Fruit fly (Drosophila melanogaster) whole organism, prepupa: ENCODE data around the gene Reps.

Experiments used
- CG11294 ChIP-seq: fragments of 200-800 bp; sonication (Bioruptor generic); IDR thresholded peaks from 2 replicates; pipeline ENCODE4 v1.3.6; 2022; ENCODE audit warnings: missing biosample characterization, missing genetic modification characterization
- CG11762 ChIP-seq: fragments of 200-800 bp; sonication (Bioruptor generic); optimal IDR thresholded peaks from 3 replicates; lab custom pipeline; 2016; ENCODE audit warnings: missing biosample characterization, missing genetic modification characterization; ENCODE audit not compliant: insufficient read depth
- CG15336 ChIP-seq: fragments of 200-800 bp; sonication (Bioruptor generic); IDR thresholded peaks from 2 replicates; pipeline ENCODE4 v1.3.6; 2022; ENCODE audit warnings: missing biosample characterization, missing genetic modification characterization
- CG1621 ChIP-seq: fragments of 200-800 bp; sonication (Bioruptor generic); optimal IDR thresholded peaks from 3 replicates; lab custom pipeline; 2018; ENCODE audit warnings: missing biosample characterization, mild to moderate bottlenecking, missing genetic modification characterization
- CG3032 ChIP-seq: fragments of 200-800 bp; optimal IDR thresholded peaks from 2 replicates; lab custom pipeline; 2019; ENCODE audit warnings: missing biosample characterization, mild to moderate bottlenecking, missing genetic modification characterization, moderate library complexity
- CG34406 ChIP-seq: fragments of 200-800 bp; sonication (Bioruptor generic); optimal IDR thresholded peaks from 3 replicates; lab custom pipeline; 2016; ENCODE audit warnings: missing biosample characterization, missing genetic modification characterization
- CG3919 ChIP-seq: fragments of 200-800 bp; sonication (Bioruptor generic); optimal IDR thresholded peaks from 3 replicates; lab custom pipeline; 2016; ENCODE audit warnings: missing biosample characterization, missing genetic modification characterization
- CG6163 ChIP-seq: fragments of 200-800 bp; sonication (Bioruptor generic); IDR thresholded peaks from 3 replicates; pipeline ENCODE4 v1.3.6; 2022; ENCODE audit warnings: missing biosample characterization, missing genetic modification characterization
- CG6276 ChIP-seq: fragments of 200-800 bp; sonication (Bioruptor generic); optimal IDR thresholded peaks from 2 replicates; lab custom pipeline; 2017; ENCODE audit warnings: missing biosample characterization, mild to moderate bottlenecking, missing genetic modification characterization
- CG6808 ChIP-seq: fragments of 200-800 bp; sonication (Bioruptor generic); optimal IDR thresholded peaks from 3 replicates; lab custom pipeline; 2017; ENCODE audit warnings: missing biosample characterization, missing genetic modification characterization, mild to moderate bottlenecking, moderate library complexity, missing genetic modification reagents
- CG6854 ChIP-seq: fragments of 200-800 bp; sonication (Bioruptor generic); optimal IDR thresholded peaks from 2 replicates; lab custom pipeline; 2017; ENCODE audit warnings: missing biosample characterization, mild to moderate bottlenecking, missing genetic modification characterization
- CG8119 ChIP-seq: fragments of 200-800 bp; sonication (Bioruptor generic); IDR thresholded peaks from 3 replicates; pipeline ENCODE4 v1.3.6; 2022; ENCODE audit warnings: missing biosample characterization, missing genetic modification characterization
- CG8319 ChIP-seq: fragments of 200-800 bp; sonication (Bioruptor generic); optimal IDR thresholded peaks from 3 replicates; lab custom pipeline; 2016; ENCODE audit warnings: missing biosample characterization, missing genetic modification characterization
- CG9139 ChIP-seq: fragments of 200-800 bp; sonication (Bioruptor generic); optimal IDR thresholded peaks from 3 replicates; lab custom pipeline; 2017; ENCODE audit warnings: missing biosample characterization, mild to moderate bottlenecking, missing genetic modification characterization
- Eip75B ChIP-seq: fragments of 200-800 bp; sonication (Bioruptor generic); optimal IDR thresholded peaks from 3 replicates; lab custom pipeline; 2016; ENCODE audit warnings: missing biosample characterization, missing genetic modification characterization
- Eip78C ChIP-seq: fragments of 200-800 bp; sonication (Bioruptor generic); peaks from one replicate; lab custom pipeline; 2016; ENCODE audit warnings: missing biosample characterization, missing genetic modification characterization
- Ets96B ChIP-seq: fragments of 200-800 bp; optimal IDR thresholded peaks from 2 replicates; lab custom pipeline; 2019; ENCODE audit warnings: missing biosample characterization, mild to moderate bottlenecking, missing genetic modification characterization, moderate library complexity
- Gug ChIP-seq: fragments of 200-800 bp; sonication (Bioruptor generic); IDR thresholded peaks from 2 replicates; pipeline ENCODE4 v1.3.6; 2022; ENCODE audit warnings: missing biosample characterization, missing genetic modification characterization
- Hr38 ChIP-seq: sonication (Bioruptor generic); optimal IDR thresholded peaks from 2 replicates; lab custom pipeline; 2016; ENCODE audit warnings: missing biosample characterization, missing genetic modification characterization
- Hr4 ChIP-seq: fragments of 200-800 bp; sonication (Bioruptor generic); optimal IDR thresholded peaks from 3 replicates; lab custom pipeline; 2016; ENCODE audit warnings: missing biosample characterization, missing genetic modification characterization
- Sox102F ChIP-seq: fragments of 200-800 bp; sonication (Bioruptor generic); optimal IDR thresholded peaks from 2 replicates; lab custom pipeline; 2016; ENCODE audit warnings: missing biosample characterization, mild to moderate bottlenecking, missing genetic modification characterization
- achi ChIP-seq: fragments of 200-800 bp; sonication (Bioruptor generic); optimal IDR thresholded peaks from 3 replicates; lab custom pipeline; 2016; ENCODE audit warnings: missing biosample characterization, missing genetic modification characterization
- dac ChIP-seq: fragments of 200-800 bp; sonication (Bioruptor generic); optimal IDR thresholded peaks from 2 replicates; lab custom pipeline; 2017; ENCODE audit warnings: missing biosample characterization, mild to moderate bottlenecking, missing genetic modification characterization
- dsx ChIP-seq: fragments of 200-800 bp; optimal IDR thresholded peaks from 3 replicates; lab custom pipeline; 2019; ENCODE audit warnings: missing biosample characterization, mild to moderate bottlenecking, missing genetic modification characterization, moderate library complexity; ENCODE audit not compliant: poor library complexity, severe bottlenecking
- eg ChIP-seq: fragments of 200-800 bp; sonication (Bioruptor generic); IDR thresholded peaks from 3 replicates; pipeline ENCODE4 v1.3.6; 2022; ENCODE audit warnings: missing biosample characterization, missing genetic modification characterization
- esn ChIP-seq: fragments of 200-800 bp; sonication (Bioruptor generic); optimal IDR thresholded peaks from 2 replicates; lab custom pipeline; 2016; ENCODE audit warnings: missing biosample characterization, mild to moderate bottlenecking, missing genetic modification characterization, moderate library complexity
- fkh ChIP-seq: fragments of 200-800 bp; sonication (Bioruptor generic); optimal IDR thresholded peaks from 3 replicates; lab custom pipeline; 2017; ENCODE audit warnings: missing biosample characterization, mild to moderate bottlenecking, missing genetic modification characterization, moderate library complexity
- lz ChIP-seq: fragments of 200-800 bp; sonication (Bioruptor generic); optimal IDR thresholded peaks from 3 replicates; lab custom pipeline; 2016; ENCODE audit warnings: missing biosample characterization, missing genetic modification characterization
- pdm3 ChIP-seq: fragments of 200-800 bp; sonication (Bioruptor generic); optimal IDR thresholded peaks from 3 replicates; lab custom pipeline; 2016; ENCODE audit warnings: missing biosample characterization, missing genetic modification characterization
- spab ChIP-seq: fragments of 200-800 bp; sonication (Bioruptor generic); optimal IDR thresholded peaks from 2 replicates; lab custom pipeline; 2017; ENCODE audit warnings: missing biosample characterization, mild to moderate bottlenecking, missing genetic modification characterization, missing genetic modification reagents
- ss ChIP-seq, 2 experiments: fragments of 200-800 bp; sonication (Bioruptor generic); optimal IDR thresholded peaks; 2 replicates in 1 of 2; 3 replicates in 1 of 2; lab custom pipeline; 2017 to 2018; ENCODE audit warnings: mild to moderate bottlenecking in 2 of 2, missing biosample characterization in 2 of 2, missing genetic modification characterization in 2 of 2, moderate library complexity in 1 of 2
- svp ChIP-seq: fragments of 200-800 bp; sonication (Bioruptor generic); peaks from one replicate; lab custom pipeline; 2016; ENCODE audit warnings: missing biosample characterization, missing genetic modification characterization
- topi ChIP-seq: fragments of 200-800 bp; sonication (Bioruptor generic); optimal IDR thresholded peaks from 3 replicates; lab custom pipeline; 2016; ENCODE audit warnings: missing biosample characterization, missing genetic modification characterization
- vri ChIP-seq: fragments of 200-800 bp; sonication (Bioruptor generic); optimal IDR thresholded peaks from 3 replicates; lab custom pipeline; 2016; ENCODE audit warnings: missing biosample characterization, mild to moderate bottlenecking, missing genetic modification characterization

The Reps gene

dm6 chr2L:11061155-11061554, 45.3 kb downstream of the Reps start (continued):
- no peak for TF ChIP-seq Hr4 (GFP tag; lab: Kevin White, UChicago)

DNA sequence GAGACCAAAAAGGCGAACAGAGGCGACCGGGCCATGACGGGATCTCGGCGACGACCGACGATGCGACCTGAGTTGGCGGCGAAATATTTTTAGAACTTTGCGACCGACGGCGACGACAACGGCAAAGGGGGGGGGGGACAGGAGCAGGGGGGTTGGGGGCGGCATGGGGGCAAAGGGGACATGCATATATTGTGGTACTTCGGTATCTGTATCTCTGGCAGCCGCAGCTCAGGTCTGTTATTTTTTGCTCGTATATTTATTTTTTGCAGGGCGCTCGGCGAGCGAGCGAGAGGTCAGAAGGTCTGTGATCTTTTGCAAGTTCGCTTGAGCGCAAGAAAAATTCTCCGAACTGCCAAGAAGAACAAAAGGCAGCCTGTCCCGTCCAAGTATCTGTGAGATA, 47.2 kb downstream of the Reps start:
- TF ChIP-seq CG6276 (GFP tag; lab: Kevin White, UChicago) (no peak), spab (no peak), CG8319 (GFP tag; lab: Kevin White, UChicago) (no peak), dsx (GFP tag; lab: Kevin White, UChicago) (peak; percentile 42), svp (GFP tag; lab: Kevin White, UChicago) (peak; percentile 77), Sox102F (GFP tag; lab: Kevin White, UChicago) (no peak), CG1621 (tag; lab: Kevin White, UChicago) (no peak), CG11294 (GFP tag; lab: Robert Waterston, UW) (no peak), Ets96B (tag; lab: Kevin White, UChicago) (no peak), topi (GFP tag; lab: Kevin White, UChicago) (no peak), vri (GFP tag; lab: Kevin White, UChicago) (no peak), CG8119 (GFP tag; lab: Robert Waterston, UW) (no peak), CG9139 (GFP tag; lab: Kevin White, UChicago) (peak; percentile 38), eg (GFP tag; lab: Robert Waterston, UW) (no peak), achi (no peak), fkh (GFP tag; lab: Kevin White, UChicago) (no peak), Gug (GFP tag; lab: Robert Waterston, UW) (no peak), Eip75B (no peak), Hr38 (no peak), pdm3 (GFP tag; lab: Kevin White, UChicago) (no peak), ss (GFP tag; optimal IDR thresholded peaks at IDR 0.05; lab: Kevin White, UChicago) (peak in 1 of 2 experiments; percentile 2), lz (GFP tag; lab: Kevin White, UChicago) (no peak), Eip78C (GFP tag; lab: Kevin White, UChicago) (no peak), CG3032 (tag; lab: Kevin White, UChicago) (no peak)

DNA sequence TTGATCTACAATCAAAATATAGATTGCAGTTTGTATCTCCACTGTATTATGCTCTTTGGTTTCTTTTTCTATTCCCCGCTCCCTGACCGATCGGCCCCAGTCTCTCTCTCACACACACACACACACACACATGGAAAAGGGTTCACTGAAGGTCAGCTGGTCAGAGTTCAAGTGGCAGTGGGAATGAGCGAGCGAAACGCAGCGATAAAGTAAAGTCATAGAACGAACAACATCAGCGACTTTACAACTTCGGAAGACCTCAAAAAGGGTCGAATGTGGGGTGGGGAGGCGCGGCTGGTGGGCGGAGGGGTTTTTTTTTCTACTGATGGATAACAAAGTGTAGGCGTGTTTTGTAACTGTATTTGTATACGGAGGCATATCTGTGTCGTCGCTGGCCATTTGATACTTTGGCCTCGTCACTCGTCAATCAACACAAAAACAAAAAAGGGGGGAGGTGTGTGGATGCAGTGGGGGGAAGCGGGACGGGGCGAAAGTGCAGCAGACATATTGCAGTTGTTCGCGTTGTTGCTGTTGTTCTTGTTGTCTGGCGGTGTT, 48.3 kb downstream of the Reps start:
- TF ChIP-seq svp (GFP tag; lab: Kevin White, UChicago) (peak; percentile 73), Ets96B (tag; lab: Kevin White, UChicago) (no peak), Gug (GFP tag; lab: Robert Waterston, UW) (0 out of 2 replicates have a peak, but pooled peaks have one; percentile 21), pdm3 (GFP tag; lab: Kevin White, UChicago) (no peak), CG6808 (GFP tag; lab: Kevin White, UChicago) (no peak), CG8119 (GFP tag; lab: Robert Waterston, UW) (no peak; the same call in 2 of the 3 replicates), esn (GFP tag; lab: Kevin White, UChicago) (no peak), CG15336 (GFP tag; lab: Robert Waterston, UW) (peak; percentile 18; the same call in 1 of the 2 replicates), CG6163 (GFP tag; lab: Robert Waterston, UW) (0 out of 3 replicates have a peak, but pooled peaks have one; percentile 7), vri (GFP tag; lab: Kevin White, UChicago) (no peak), CG11294 (GFP tag; lab: Robert Waterston, UW) (0 out of 2 replicates have a peak, but pooled peaks have one; percentile 1), CG11762 (GFP tag; lab: Kevin White, UChicago) (no peak), CG3919 (GFP tag; lab: Kevin White, UChicago) (no peak), CG34406 (GFP tag; lab: Kevin White, UChicago) (no peak), dac (no peak), CG9139 (GFP tag; lab: Kevin White, UChicago) (no peak), CG6854 (GFP tag; lab: Kevin White, UChicago) (no peak)
